Worm (Caenorhabditis elegans) whole organism, L1 larva: ENCODE measurements around the gene cdl-1.
A peak's percentile ranks its signal among the peaks of the same experiment; 100 is the strongest.

Source experiments
- ama-1 ChIP-seq: fragments of 150-350 bp; optimal IDR thresholded peaks from 2 replicates; lab custom pipeline; 2014
- efl-1 ChIP-seq, 4 experiments: fragments of 150-350 bp; optimal IDR thresholded peaks in 3 of 4; peaks in 1 of 4; 1 replicate in 1 of 4; 2 replicates in 3 of 4; lab custom pipeline; 2014; ENCODE audit warnings: missing biosample characterization in 2 of 4, missing genetic modification characterization in 2 of 4, missing genetic modification reagents in 2 of 4
- fkh-8 ChIP-seq: sonication (generic microtip); optimal IDR thresholded peaks from 2 replicates; lab custom pipeline; 2016; ENCODE audit warnings: mild to moderate bottlenecking, missing genetic modification characterization, missing compliant biosample characterization
- nhr-28 ChIP-seq: fragments of 150-350 bp; optimal IDR thresholded peaks from 2 replicates; lab custom pipeline; 2014; ENCODE audit warnings: missing biosample characterization, missing genetic modification characterization
- nhr-76 ChIP-seq: sonication (generic microtip); optimal IDR thresholded peaks from 2 replicates; lab custom pipeline; 2017; ENCODE audit warnings: missing biosample characterization, missing genetic modification characterization
- nhr-77 ChIP-seq: fragments of 150-350 bp; optimal IDR thresholded peaks from 2 replicates; lab custom pipeline; 2014; ENCODE audit warnings: missing biosample characterization, missing genetic modification characterization
- nhr-85 ChIP-seq: sonication (generic microtip); peaks from one replicate; lab custom pipeline; 2016; ENCODE audit warnings: missing genetic modification characterization, inconsistent platforms, missing compliant biosample characterization
- pqm-1 ChIP-seq: sonication (generic microtip); optimal IDR thresholded peaks from 3 replicates; lab custom pipeline; 2017; ENCODE audit warnings: missing biosample characterization, missing genetic modification characterization
- skn-1 ChIP-seq: fragments of 150-350 bp; optimal IDR thresholded peaks from 2 replicates; lab custom pipeline; 2014; ENCODE audit warnings: missing biosample characterization, missing genetic modification characterization
- sptf-1 ChIP-seq: fragments of 150-350 bp; optimal IDR thresholded peaks from 2 replicates; lab custom pipeline; 2014; ENCODE audit warnings: missing biosample characterization, missing genetic modification characterization
- unc-62 ChIP-seq: fragments of 150-350 bp; optimal IDR thresholded peaks from 2 replicates; lab custom pipeline; 2014; ENCODE audit warnings: missing biosample characterization, missing genetic modification reagents, missing genetic modification characterization
- unc-86 ChIP-seq: sonication (generic microtip); optimal IDR thresholded peaks from 2 replicates; lab custom pipeline; 2016; ENCODE audit warnings: missing genetic modification characterization, missing compliant biosample characterization
- vab-15 ChIP-seq: sonication (generic microtip); optimal IDR thresholded peaks from 2 replicates; lab custom pipeline; 2017; ENCODE audit warnings: missing genotype, mild to moderate bottlenecking, missing genetic modification characterization, missing compliant biosample characterization
- ztf-11 ChIP-seq, 2 experiments: sonication (generic microtip); optimal IDR thresholded peaks; 2 replicates each; lab custom pipeline; 2016 to 2017; ENCODE audit warnings: missing genetic modification characterization in 2 of 2, missing biosample characterization in 1 of 2, missing compliant biosample characterization in 1 of 2

DNA sequence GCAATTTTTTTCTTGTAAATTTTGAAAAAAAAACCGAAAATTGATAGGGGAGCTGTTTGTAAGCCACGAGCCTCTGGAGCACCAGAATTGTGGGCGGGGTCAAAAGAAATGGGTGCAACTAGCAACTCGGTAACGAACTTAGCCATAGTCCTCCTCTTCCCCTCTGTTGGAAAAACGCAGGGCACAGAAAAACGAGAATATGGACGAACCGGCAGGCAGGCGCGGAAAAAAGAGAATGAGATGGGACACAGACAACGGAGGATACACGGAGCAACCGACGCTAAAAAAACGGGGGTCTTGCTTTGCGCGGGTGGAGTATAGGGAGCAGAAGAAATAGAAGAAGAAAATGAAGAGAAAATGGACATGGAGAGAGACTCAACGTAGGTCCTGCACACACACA, 23.6 kb upstream of the cdl-1 start:
- TF ChIP-seq nhr-28 (tag; lab: Kevin White, UChicago) = no peak
- TF ChIP-seq sptf-1 = no peak
- no peak for TF ChIP-seq nhr-85 (tag; lab: Kevin White, UChicago)
- TF ChIP-seq unc-86 = no peak
- no peak for TF ChIP-seq efl-1 (optimal IDR thresholded peaks at IDR 0.05; lab: Kevin White, UChicago)
- peak in 1 of 2 experiments; percentile 49 for TF ChIP-seq efl-1 (GFP tag; optimal IDR thresholded peaks at IDR 0.05 in 1 of 2; lab: Kevin White, UChicago)
- no peak for TF ChIP-seq fkh-8 (tag; lab: Kevin White, UChicago)
- TF ChIP-seq vab-15 (tag; lab: Kevin White, UChicago) = no peak
- no peak for TF ChIP-seq unc-62 (GFP tag; lab: Kevin White, UChicago)
- no peak for TF ChIP-seq ama-1 (lab: Kevin White, UChicago)
- TF ChIP-seq nhr-76 (tag; lab: Kevin White, UChicago) = no peak
- no peak for TF ChIP-seq skn-1 (tag; lab: Kevin White, UChicago)
- no peak for TF ChIP-seq nhr-77 (tag; lab: Kevin White, UChicago)
- TF ChIP-seq pqm-1 (tag; lab: Kevin White, UChicago) = no peak
- TF ChIP-seq ztf-11 (tag; optimal IDR thresholded peaks at IDR 0.05; lab: Kevin White, UChicago) = no peak
